Worm (Caenorhabditis elegans) whole organism, L1 larva: ENCODE results near the gene srlf-20.

Source experiments
- mdl-1 ChIP-seq, 2 experiments: fragments of 150-350 bp; optimal IDR thresholded peaks; 2 replicates each; lab custom pipeline; 2014 to 2017; ENCODE audit warnings: missing biosample characterization in 2 of 2, missing genetic modification characterization in 2 of 2, inconsistent platforms in 1 of 2
- nhr-77 ChIP-seq: fragments of 150-350 bp; optimal IDR thresholded peaks from 2 replicates; lab custom pipeline; 2014; ENCODE audit warnings: missing biosample characterization, missing genetic modification characterization

DNA sequence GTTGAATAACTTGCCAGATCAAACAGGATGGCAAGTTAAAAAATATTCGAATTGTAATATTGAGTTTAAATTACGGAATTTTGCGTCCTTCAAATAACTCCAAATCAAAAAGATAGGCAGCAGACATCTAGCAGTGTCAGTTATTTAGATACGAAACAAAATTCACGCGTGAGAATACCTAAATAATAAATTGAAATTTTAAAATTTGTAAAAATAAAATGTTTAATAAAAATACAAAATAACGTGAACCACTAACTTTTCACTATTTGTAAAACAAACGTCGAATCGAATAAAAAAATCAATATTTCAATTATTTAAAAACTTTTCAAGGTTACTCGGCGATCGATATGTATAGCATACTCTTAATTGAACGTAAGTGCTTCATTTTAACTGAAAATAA is 17.8 kb upstream of the srlf-20 start, which contains the start of gene T02B11.9:
- TF ChIP-seq nhr-77 (no peak), mdl-1 (tag; optimal IDR thresholded peaks at IDR 0.05; lab: Kevin White, UChicago) (no peak)
